Worm (Caenorhabditis elegans): ENCODE measurements around the gene C03H5.3.

Gene C03H5.3

ce11 chrII:367455-367854 lies 18.4 kb upstream of the C03H5.3 start, which contains the start of gene ptr-3:
TSS of gene ptr-3 (minus strand) at chrII:367555.
- TF ChIP-seq elt-3 (tag; optimal IDR thresholded peaks at IDR 0.05) (no peak), sma-3 (GFP tag; optimal IDR thresholded peaks at IDR 0.05) (no peak), fos-1 (tag; optimal IDR thresholded peaks at IDR 0.05) (no peak), ceh-82 (tag; optimal IDR thresholded peaks at IDR 0.05) (no peak), lin-11 (tag; optimal IDR thresholded peaks at IDR 0.05) (no peak), egl-27 (tag; optimal IDR thresholded peaks at IDR 0.05) (no peak), ceh-16 (tag; optimal IDR thresholded peaks at IDR 0.05) (no peak), gmeb-1 (tag; optimal IDR thresholded peaks at IDR 0.05) (no peak), skn-1 (tag; optimal IDR thresholded peaks at IDR 0.05) (no peak), nhr-10 (tag; optimal IDR thresholded peaks at IDR 0.05) (no peak), peb-1 (tag; optimal IDR thresholded peaks at IDR 0.05) (no peak), alr-1 (tag; optimal IDR thresholded peaks at IDR 0.05) (no peak), elt-1 (tag; optimal IDR thresholded peaks at IDR 0.05) (no peak), F13H6.1 (tag; optimal IDR thresholded peaks at IDR 0.05) (no peak), unc-62 (GFP tag; optimal IDR thresholded peaks at IDR 0.05) (no peak), nhr-12 (tag; optimal IDR thresholded peaks at IDR 0.05) (no peak)

DNA sequence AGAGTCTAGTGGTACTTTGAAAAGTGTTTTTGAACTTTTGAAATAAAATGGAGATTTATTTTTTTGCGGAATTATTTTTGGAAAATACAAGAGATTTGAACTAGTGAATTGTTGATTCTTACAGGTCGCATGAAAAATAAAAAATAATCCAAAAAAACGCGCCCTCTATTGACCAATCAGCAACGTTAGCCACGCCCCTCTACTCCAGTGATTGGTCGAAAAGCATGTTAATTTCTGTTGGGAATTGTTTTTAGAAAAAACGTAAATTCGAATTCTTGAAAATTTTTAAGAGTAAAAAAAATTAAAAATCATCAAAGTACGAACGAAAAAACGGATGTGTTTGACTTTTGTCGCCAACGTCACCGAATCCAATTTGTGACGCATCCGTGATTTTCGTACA lies 15.5 kb upstream of the C03H5.3 start:
- TF ChIP-seq blmp-1 (tag; optimal IDR thresholded peaks at IDR 0.05; ENCODE audit: insufficient read depth), result no peak
- TF ChIP-seq nhr-129 (tag; optimal IDR thresholded peaks at IDR 0.05), result no peak
- TF ChIP-seq unc-62 (GFP tag; optimal IDR thresholded peaks at IDR 0.05), result no peak
- TF ChIP-seq F13H6.1 (tag; optimal IDR thresholded peaks at IDR 0.05), result no peak
- TF ChIP-seq alr-1 (tag; optimal IDR thresholded peaks at IDR 0.05), result no peak
- no peak for TF ChIP-seq aly-2 (tag; optimal IDR thresholded peaks at IDR 0.05)
- no peak for TF ChIP-seq nhr-237 (tag; optimal IDR thresholded peaks at IDR 0.05)
- no peak for TF ChIP-seq fos-1 (tag; optimal IDR thresholded peaks at IDR 0.05)
- TF ChIP-seq snpc-4 (tag; optimal IDR thresholded peaks at IDR 0.05), result no peak
- TF ChIP-seq dmd-4 (tag; optimal IDR thresholded peaks at IDR 0.05), result no peak
- TF ChIP-seq lsy-2 (tag; optimal IDR thresholded peaks at IDR 0.05), result no peak
- no peak for TF ChIP-seq skn-1 (tag; optimal IDR thresholded peaks at IDR 0.05)
- no peak for TF ChIP-seq nhr-23 (tag; optimal IDR thresholded peaks at IDR 0.05)
- TF ChIP-seq R02D3.7 (tag; optimal IDR thresholded peaks at IDR 0.05), result no peak
- TF ChIP-seq nhr-21 (tag; optimal IDR thresholded peaks at IDR 0.05), result no peak
- TF ChIP-seq egl-27 (tag; optimal IDR thresholded peaks at IDR 0.05), result no peak
- TF ChIP-seq unc-55 (GFP tag; optimal IDR thresholded peaks at IDR 0.05), result no peak
- TF ChIP-seq Y55F3AM.14 (GFP tag; optimal IDR thresholded peaks at IDR 0.05), result no peak
- TF ChIP-seq peb-1 (tag; optimal IDR thresholded peaks at IDR 0.05), result no peak
- TF ChIP-seq lin-13 (GFP tag; optimal IDR thresholded peaks at IDR 0.05), result no peak

- TF ChIP-seq nhr-21 (tag; optimal IDR thresholded peaks at IDR 0.05) (no peak), egl-27 (tag; optimal IDR thresholded peaks at IDR 0.05) (no peak), nhr-12 (tag; optimal IDR thresholded peaks at IDR 0.05) (no peak), elt-3 (tag; optimal IDR thresholded peaks at IDR 0.05) (no peak)
These were observed 14.3 kb upstream of the C03H5.3 start for ce11 chrII:371549-371948.

DNA sequence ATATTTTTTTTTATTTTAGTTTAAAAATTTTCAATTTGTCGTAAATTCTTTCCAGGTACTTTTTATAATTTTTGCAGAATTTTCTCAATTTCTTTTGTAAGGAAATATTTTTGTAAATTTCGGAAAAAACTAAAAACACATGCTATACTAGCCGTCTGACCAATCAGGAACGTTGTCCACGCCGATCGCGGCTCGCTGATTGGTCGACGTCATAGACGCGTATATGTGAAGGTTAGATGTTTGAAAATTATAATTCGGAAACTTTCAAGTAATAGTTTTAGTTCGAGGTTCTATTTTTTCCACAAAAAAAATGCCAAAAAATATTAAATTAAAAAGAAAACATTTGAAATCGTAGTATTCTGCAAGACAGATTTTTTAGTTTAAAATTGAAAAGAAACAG lies 13.7 kb upstream of the C03H5.3 start:
- TF ChIP-seq peb-1 (tag; optimal IDR thresholded peaks at IDR 0.05) (no peak), mbf-1 (tag; optimal IDR thresholded peaks at IDR 0.05) (no peak), lin-11 (tag; optimal IDR thresholded peaks at IDR 0.05) (no peak), nhr-12 (tag; optimal IDR thresholded peaks at IDR 0.05) (no peak), mdl-1 (tag; optimal IDR thresholded peaks at IDR 0.05) (no peak), nhr-237 (tag; optimal IDR thresholded peaks at IDR 0.05) (no peak), fos-1 (tag; optimal IDR thresholded peaks at IDR 0.05) (no peak), elt-1 (tag; optimal IDR thresholded peaks at IDR 0.05) (no peak), nhr-10 (tag; optimal IDR thresholded peaks at IDR 0.05) (no peak), snpc-4 (tag; optimal IDR thresholded peaks at IDR 0.05) (no peak)

ce11 chrII:374950-375349 lies 10.9 kb upstream of the C03H5.3 start, which contains the start of gene C03H5.4:
TSS of gene C03H5.4 (plus strand) at chrII:375250.
- TF ChIP-seq skn-1 (tag; optimal IDR thresholded peaks at IDR 0.05) (no peak), mdl-1 (tag; optimal IDR thresholded peaks at IDR 0.05) (no peak), crh-2 (tag; optimal IDR thresholded peaks at IDR 0.05) (no peak), snpc-4 (tag; optimal IDR thresholded peaks at IDR 0.05) (no peak), ztf-4 (tag; optimal IDR thresholded peaks at IDR 0.05) (no peak), egl-27 (tag; optimal IDR thresholded peaks at IDR 0.05) (no peak), nhr-12 (tag; optimal IDR thresholded peaks at IDR 0.05) (no peak), nhr-23 (tag; optimal IDR thresholded peaks at IDR 0.05) (no peak), lsy-2 (tag; optimal IDR thresholded peaks at IDR 0.05) (no peak)
